Worm (Caenorhabditis elegans) whole organism, midembryonic: ENCODE data around the gene K09D9.14.

ENCODE experiments used
- T22C8.4 ChIP-seq: fragments of 200-800 bp; sonication (Bioruptor generic); IDR thresholded peaks from 2 replicates; pipeline ENCODE4 v1.3.6; 2022; ENCODE audit warnings: missing genetic modification characterization, missing compliant biosample characterization
- cog-1 ChIP-seq: sonication (generic microtip); optimal IDR thresholded peaks from 2 replicates; lab custom pipeline; 2016; ENCODE audit warnings: missing genetic modification characterization, missing compliant biosample characterization
- flt-1 ChIP-seq: fragments of 200-800 bp; sonication (Bioruptor generic); IDR thresholded peaks from 2 replicates; pipeline ENCODE4 v1.3.6; 2022; ENCODE audit warnings: missing genetic modification characterization, missing compliant biosample characterization
- ztf-23 ChIP-seq: fragments of 200-800 bp; sonication (Bioruptor generic); IDR thresholded peaks from 2 replicates; pipeline ENCODE4 v1.3.6; 2022; ENCODE audit warnings: missing genetic modification reagents, missing genetic modification characterization, missing compliant biosample characterization

ce11 chrV:3981680-3982079, 40.0 kb downstream of the K09D9.14 start, which contains the start of gene nlp-30:
- TF ChIP-seq cog-1 (no peak), flt-1 (GFP tag; lab: Robert Waterston, UW) (no peak), T22C8.4 (no peak), ztf-23 (GFP tag; lab: Robert Waterston, UW) (no peak)
